Fruit fly (Drosophila melanogaster) whole organism, prepupa: ENCODE results near the gene Ucp4B.

Experiments used
- Blimp-1 ChIP-seq: fragments of 200-800 bp; sonication (Bioruptor generic); optimal IDR thresholded peaks from 3 replicates; lab custom pipeline; 2017; ENCODE audit warnings: missing biosample characterization, missing genetic modification characterization, mild to moderate bottlenecking, moderate library complexity, missing genetic modification reagents
- CG10631 ChIP-seq: fragments of 200-800 bp; sonication (Bioruptor generic); optimal IDR thresholded peaks from 2 replicates; lab custom pipeline; 2016; ENCODE audit warnings: missing biosample characterization, missing genetic modification characterization
- CG10669 ChIP-seq: fragments of 200-800 bp; sonication (Bioruptor generic); optimal IDR thresholded peaks from 3 replicates; lab custom pipeline; 2018; ENCODE audit warnings: missing biosample characterization, mild to moderate bottlenecking, missing genetic modification characterization, moderate library complexity
- CG11294 ChIP-seq: fragments of 200-800 bp; sonication (Bioruptor generic); IDR thresholded peaks from 2 replicates; pipeline ENCODE4 v1.3.6; 2022; ENCODE audit warnings: missing biosample characterization, missing genetic modification characterization
- CG11762 ChIP-seq: fragments of 200-800 bp; sonication (Bioruptor generic); optimal IDR thresholded peaks from 3 replicates; lab custom pipeline; 2016; ENCODE audit warnings: missing biosample characterization, missing genetic modification characterization; ENCODE audit not compliant: insufficient read depth
- CG11902 ChIP-seq: fragments of 200-800 bp; sonication (Bioruptor generic); optimal IDR thresholded peaks from 3 replicates; lab custom pipeline; 2016; ENCODE audit warnings: missing biosample characterization, missing genetic modification characterization
- CG1621 ChIP-seq: fragments of 200-800 bp; sonication (Bioruptor generic); optimal IDR thresholded peaks from 3 replicates; lab custom pipeline; 2018; ENCODE audit warnings: missing biosample characterization, mild to moderate bottlenecking, missing genetic modification characterization
- CG16779 ChIP-seq: fragments of 200-800 bp; sonication (Bioruptor generic); optimal IDR thresholded peaks from 3 replicates; lab custom pipeline; 2017; ENCODE audit warnings: missing biosample characterization, mild to moderate bottlenecking, missing genetic modification characterization
- CG3032 ChIP-seq: fragments of 200-800 bp; optimal IDR thresholded peaks from 2 replicates; lab custom pipeline; 2019; ENCODE audit warnings: missing biosample characterization, mild to moderate bottlenecking, missing genetic modification characterization, moderate library complexity
- CG31627 ChIP-seq: fragments of 200-800 bp; sonication (Bioruptor generic); optimal IDR thresholded peaks from 3 replicates; lab custom pipeline; 2016; ENCODE audit warnings: missing biosample characterization, missing genetic modification characterization
- CG32006 ChIP-seq: fragments of 200-800 bp; sonication (Bioruptor generic); optimal IDR thresholded peaks from 3 replicates; lab custom pipeline; 2017; ENCODE audit warnings: missing biosample characterization, mild to moderate bottlenecking, missing genetic modification characterization
- CG34406 ChIP-seq: fragments of 200-800 bp; sonication (Bioruptor generic); optimal IDR thresholded peaks from 3 replicates; lab custom pipeline; 2016; ENCODE audit warnings: missing biosample characterization, missing genetic modification characterization
- CG3919 ChIP-seq: fragments of 200-800 bp; sonication (Bioruptor generic); optimal IDR thresholded peaks from 3 replicates; lab custom pipeline; 2016; ENCODE audit warnings: missing biosample characterization, missing genetic modification characterization
- CG4318 ChIP-seq: fragments of 200-800 bp; sonication (Bioruptor generic); optimal IDR thresholded peaks from 3 replicates; lab custom pipeline; 2017; ENCODE audit warnings: missing biosample characterization, mild to moderate bottlenecking, missing genetic modification characterization
- CG6792 ChIP-seq: fragments of 200-800 bp; sonication (Bioruptor generic); optimal IDR thresholded peaks from 3 replicates; lab custom pipeline; 2016; ENCODE audit warnings: missing biosample characterization, missing genetic modification characterization
- CG6854 ChIP-seq: fragments of 200-800 bp; sonication (Bioruptor generic); optimal IDR thresholded peaks from 2 replicates; lab custom pipeline; 2017; ENCODE audit warnings: missing biosample characterization, mild to moderate bottlenecking, missing genetic modification characterization
- CG7368 ChIP-seq: fragments of 200-800 bp; sonication (Bioruptor generic); optimal IDR thresholded peaks from 3 replicates; lab custom pipeline; 2016; ENCODE audit warnings: missing biosample characterization, missing genetic modification characterization
- CG8119 ChIP-seq: fragments of 200-800 bp; sonication (Bioruptor generic); IDR thresholded peaks from 3 replicates; pipeline ENCODE4 v1.3.6; 2022; ENCODE audit warnings: missing biosample characterization, missing genetic modification characterization
- CG8319 ChIP-seq: fragments of 200-800 bp; sonication (Bioruptor generic); optimal IDR thresholded peaks from 3 replicates; lab custom pipeline; 2016; ENCODE audit warnings: missing biosample characterization, missing genetic modification characterization
- CG8632 ChIP-seq: fragments of 200-800 bp; sonication (Bioruptor generic); optimal IDR thresholded peaks from 3 replicates; lab custom pipeline; 2016; ENCODE audit warnings: missing biosample characterization, missing genetic modification characterization
- Eip78C ChIP-seq: fragments of 200-800 bp; sonication (Bioruptor generic); peaks from one replicate; lab custom pipeline; 2016; ENCODE audit warnings: missing biosample characterization, missing genetic modification characterization
- Eip93F ChIP-seq: fragments of 200-800 bp; sonication (Bioruptor generic); optimal IDR thresholded peaks from 2 replicates; lab custom pipeline; 2016; ENCODE audit warnings: missing biosample characterization, mild to moderate bottlenecking, missing genetic modification characterization
- Ets21C ChIP-seq: fragments of 200-800 bp; sonication (Bioruptor generic); optimal IDR thresholded peaks from 3 replicates; lab custom pipeline; 2016; ENCODE audit warnings: missing biosample characterization, missing genetic modification characterization
- Ets96B ChIP-seq: fragments of 200-800 bp; optimal IDR thresholded peaks from 2 replicates; lab custom pipeline; 2019; ENCODE audit warnings: missing biosample characterization, mild to moderate bottlenecking, missing genetic modification characterization, moderate library complexity
- Gug ChIP-seq: fragments of 200-800 bp; sonication (Bioruptor generic); IDR thresholded peaks from 2 replicates; pipeline ENCODE4 v1.3.6; 2022; ENCODE audit warnings: missing biosample characterization, missing genetic modification characterization
- Hr38 ChIP-seq: sonication (Bioruptor generic); optimal IDR thresholded peaks from 2 replicates; lab custom pipeline; 2016; ENCODE audit warnings: missing biosample characterization, missing genetic modification characterization
- Hr39 ChIP-seq: fragments of 200-800 bp; sonication (Bioruptor generic); optimal IDR thresholded peaks from 2 replicates; lab custom pipeline; 2016; ENCODE audit warnings: missing biosample characterization, missing genetic modification characterization
- Hr4 ChIP-seq: fragments of 200-800 bp; sonication (Bioruptor generic); optimal IDR thresholded peaks from 3 replicates; lab custom pipeline; 2016; ENCODE audit warnings: missing biosample characterization, missing genetic modification characterization
- Lpt ChIP-seq: fragments of 200-800 bp; sonication (Bioruptor generic); optimal IDR thresholded peaks from 3 replicates; lab custom pipeline; 2016; ENCODE audit warnings: missing biosample characterization, missing genetic modification characterization
- Met ChIP-seq: fragments of 200-800 bp; sonication (Bioruptor generic); optimal IDR thresholded peaks from 3 replicates; lab custom pipeline; 2016; ENCODE audit warnings: missing biosample characterization, missing genetic modification characterization
- Smox ChIP-seq: fragments of 200-800 bp; sonication (Bioruptor generic); optimal IDR thresholded peaks from 3 replicates; lab custom pipeline; 2016; ENCODE audit warnings: missing biosample characterization, missing genetic modification characterization
- Sox14 ChIP-seq: fragments of 200-800 bp; sonication (Bioruptor generic); optimal IDR thresholded peaks from 3 replicates; lab custom pipeline; 2016; ENCODE audit warnings: missing biosample characterization, missing genetic modification characterization
- Sox15 ChIP-seq: fragments of 200-800 bp; sonication (Bioruptor generic); optimal IDR thresholded peaks from 3 replicates; lab custom pipeline; 2016; ENCODE audit warnings: missing biosample characterization, missing genetic modification characterization
- achi ChIP-seq: fragments of 200-800 bp; sonication (Bioruptor generic); optimal IDR thresholded peaks from 3 replicates; lab custom pipeline; 2016; ENCODE audit warnings: missing biosample characterization, missing genetic modification characterization
- acj6 ChIP-seq: fragments of 200-800 bp; sonication (Bioruptor generic); optimal IDR thresholded peaks from 3 replicates; lab custom pipeline; 2016; ENCODE audit warnings: missing biosample characterization, missing genetic modification characterization
- dac ChIP-seq: fragments of 200-800 bp; sonication (Bioruptor generic); optimal IDR thresholded peaks from 2 replicates; lab custom pipeline; 2017; ENCODE audit warnings: missing biosample characterization, mild to moderate bottlenecking, missing genetic modification characterization
- dsx ChIP-seq: fragments of 200-800 bp; optimal IDR thresholded peaks from 3 replicates; lab custom pipeline; 2019; ENCODE audit warnings: missing biosample characterization, mild to moderate bottlenecking, missing genetic modification characterization, moderate library complexity; ENCODE audit not compliant: poor library complexity, severe bottlenecking
- eg ChIP-seq: fragments of 200-800 bp; sonication (Bioruptor generic); IDR thresholded peaks from 3 replicates; pipeline ENCODE4 v1.3.6; 2022; ENCODE audit warnings: missing biosample characterization, missing genetic modification characterization
- esn ChIP-seq: fragments of 200-800 bp; sonication (Bioruptor generic); optimal IDR thresholded peaks from 2 replicates; lab custom pipeline; 2016; ENCODE audit warnings: missing biosample characterization, mild to moderate bottlenecking, missing genetic modification characterization, moderate library complexity
- fd59A ChIP-seq: fragments of 200-800 bp; sonication (Bioruptor generic); optimal IDR thresholded peaks from 2 replicates; lab custom pipeline; 2017; ENCODE audit warnings: missing biosample characterization, mild to moderate bottlenecking, missing genetic modification characterization, missing genetic modification reagents
- fkh ChIP-seq: fragments of 200-800 bp; sonication (Bioruptor generic); optimal IDR thresholded peaks from 3 replicates; lab custom pipeline; 2017; ENCODE audit warnings: missing biosample characterization, mild to moderate bottlenecking, missing genetic modification characterization, moderate library complexity
- pdm3 ChIP-seq: fragments of 200-800 bp; sonication (Bioruptor generic); optimal IDR thresholded peaks from 3 replicates; lab custom pipeline; 2016; ENCODE audit warnings: missing biosample characterization, missing genetic modification characterization
- salr ChIP-seq, 2 experiments: fragments of 200-800 bp; sonication (Bioruptor generic); optimal IDR thresholded peaks; 3 replicates each; lab custom pipeline; 2016 to 2018; ENCODE audit warnings: missing biosample characterization in 2 of 2, missing genetic modification characterization in 2 of 2, mild to moderate bottlenecking in 1 of 2
- spab ChIP-seq: fragments of 200-800 bp; sonication (Bioruptor generic); optimal IDR thresholded peaks from 2 replicates; lab custom pipeline; 2017; ENCODE audit warnings: missing biosample characterization, mild to moderate bottlenecking, missing genetic modification characterization, missing genetic modification reagents
- ss ChIP-seq, 2 experiments: fragments of 200-800 bp; sonication (Bioruptor generic); optimal IDR thresholded peaks; 2 replicates in 1 of 2; 3 replicates in 1 of 2; lab custom pipeline; 2017 to 2018; ENCODE audit warnings: mild to moderate bottlenecking in 2 of 2, missing biosample characterization in 2 of 2, missing genetic modification characterization in 2 of 2, moderate library complexity in 1 of 2
- topi ChIP-seq: fragments of 200-800 bp; sonication (Bioruptor generic); optimal IDR thresholded peaks from 3 replicates; lab custom pipeline; 2016; ENCODE audit warnings: missing biosample characterization, missing genetic modification characterization

Gene Ucp4B

dm6 chr2L:5981433-5982333 lies 12.0 kb downstream of the Ucp4B start, which contains the start of gene eIF4A (continued):
- TF ChIP-seq Hr38 (GFP tag; lab: Kevin White, UChicago): no peak
- TF ChIP-seq Eip78C (GFP tag; lab: Kevin White, UChicago): peak; percentile 64
- TF ChIP-seq salr (GFP tag; optimal IDR thresholded peaks at IDR 0.05; lab: Kevin White, UChicago): peak in 1 of 2 experiments; percentile 7
- TF ChIP-seq CG10631 (GFP tag; lab: Kevin White, UChicago): no peak
- no peak for TF ChIP-seq eg (GFP tag; lab: Robert Waterston, UW)
- TF ChIP-seq achi (GFP tag; lab: Kevin White, UChicago): peak; percentile 35
- TF ChIP-seq Met (GFP tag; lab: Kevin White, UChicago): no peak
- TF ChIP-seq CG34406 (GFP tag; lab: Kevin White, UChicago): no peak
- no peak for TF ChIP-seq Smox (GFP tag; lab: Kevin White, UChicago)
- no peak for TF ChIP-seq Sox15 (GFP tag; lab: Kevin White, UChicago)
- TF ChIP-seq Ets21C (GFP tag; lab: Kevin White, UChicago): no peak
- no peak for TF ChIP-seq Lpt (GFP tag; lab: Kevin White, UChicago)
- TF ChIP-seq CG6854 (GFP tag; lab: Kevin White, UChicago): no peak
- no peak for TF ChIP-seq CG8119 (GFP tag; lab: Robert Waterston, UW)
- TF ChIP-seq CG11902 (GFP tag; lab: Kevin White, UChicago): no peak
- no peak for TF ChIP-seq CG6792
- TF ChIP-seq fd59A (GFP tag; lab: Kevin White, UChicago): no peak
- TF ChIP-seq CG16779 (tag; lab: Kevin White, UChicago): peak; percentile 49
- TF ChIP-seq dsx (GFP tag; lab: Kevin White, UChicago): no peak
- TF ChIP-seq pdm3: no peak
- TF ChIP-seq topi: peak; percentile 8
- no peak for TF ChIP-seq Sox14
- no peak for TF ChIP-seq Hr4
- TF ChIP-seq CG31627 (GFP tag; lab: Kevin White, UChicago): peak; percentile 0
- TF ChIP-seq Blimp-1 (GFP tag; lab: Kevin White, UChicago): no peak
- TF ChIP-seq CG3919 (GFP tag; lab: Kevin White, UChicago): peak; percentile 15
- TF ChIP-seq CG8319: no peak
- TF ChIP-seq esn (GFP tag; lab: Kevin White, UChicago): no peak
- no peak for TF ChIP-seq CG7368 (GFP tag; lab: Kevin White, UChicago)
- TF ChIP-seq CG11294 (GFP tag; lab: Robert Waterston, UW): no peak
- TF ChIP-seq CG3032: peak; percentile 24
- TF ChIP-seq CG10669 (GFP tag; lab: Kevin White, UChicago): no peak
- no peak for TF ChIP-seq CG1621
- TF ChIP-seq Ets96B (tag; lab: Kevin White, UChicago): no peak

- TF ChIP-seq dac (no peak), CG11762 (GFP tag; lab: Kevin White, UChicago) (no peak), CG34406 (GFP tag; lab: Kevin White, UChicago) (no peak), CG16779 (tag; lab: Kevin White, UChicago) (peak; percentile 24), esn (GFP tag; lab: Kevin White, UChicago) (peak; percentile 27), CG4318 (GFP tag; lab: Kevin White, UChicago) (no peak), pdm3 (peak; percentile 25), CG3032 (no peak), ss (GFP tag; optimal IDR thresholded peaks at IDR 0.05; lab: Kevin White, UChicago) (peak; percentile 14 to 57), acj6 (GFP tag; lab: Kevin White, UChicago) (no peak), dsx (GFP tag; lab: Kevin White, UChicago) (peak; percentile 45), spab (GFP tag; lab: Kevin White, UChicago) (no peak), Hr39 (GFP tag; lab: Kevin White, UChicago) (peak; percentile 21), Eip93F (GFP tag; lab: Kevin White, UChicago) (no peak), topi (peak; percentile 35), CG8632 (no peak), Met (GFP tag; lab: Kevin White, UChicago) (peak; percentile 22), Sox14 (peak; percentile 51), CG32006 (peak; percentile 16), Eip78C (GFP tag; lab: Kevin White, UChicago) (peak; percentile 86), CG11902 (GFP tag; lab: Kevin White, UChicago) (peak; percentile 53), Gug (GFP tag; lab: Robert Waterston, UW) (no peak), fkh (GFP tag; lab: Kevin White, UChicago) (peak; percentile 72), Smox (GFP tag; lab: Kevin White, UChicago) (peak; percentile 22), salr (GFP tag; optimal IDR thresholded peaks at IDR 0.05; lab: Kevin White, UChicago) (peak in 1 of 2 experiments; percentile 16), CG8319 (no peak)
Measured at dm6 chr2L:5982334-5982987, 12.8 kb downstream of the Ucp4B start.
